Fruit fly (Drosophila melanogaster) S2 (cell line): ENCODE measurements around the gene Mst84Dd.

Source experiments
- CG8478 ChIP-seq: fragments of >200 bp; optimal IDR thresholded peaks from 2 replicates; lab custom pipeline; 2018
- CTCF ChIP-seq, 2 experiments: fragments of >200 bp; optimal IDR thresholded peaks; 2 replicates each; lab custom pipeline; 2018

dm6 chr3R:7369205-7369604, 5.6 kb upstream of the Mst84Dd start, which contains the start of gene MstProx:
- TF ChIP-seq CG8478 (lab: Kevin White, UChicago), result no peak
- TF ChIP-seq CTCF (optimal IDR thresholded peaks at IDR 0.05; lab: Kevin White, UChicago), result no peak
